Worm (Caenorhabditis elegans) whole organism, L3 larva: ENCODE measurements around the gene moc-6.

Experiments used
- R02D3.7 ChIP-seq: fragments of 150-350 bp; optimal IDR thresholded peaks from 2 replicates; lab custom pipeline; 2014; ENCODE audit warnings: missing biosample characterization, missing genetic modification characterization
- ZK546.5 ChIP-seq: sonication (generic microtip); optimal IDR thresholded peaks from 2 replicates; lab custom pipeline; 2017; ENCODE audit warnings: missing biosample characterization, missing genetic modification characterization
- aly-2 ChIP-seq: fragments of 150-350 bp; optimal IDR thresholded peaks from 2 replicates; lab custom pipeline; 2014; ENCODE audit warnings: missing biosample characterization, missing genetic modification characterization
- ama-1 ChIP-seq: fragments of 150-350 bp; optimal IDR thresholded peaks from 2 replicates; lab custom pipeline; 2018
- ceh-16 ChIP-seq: sonication (generic microtip); optimal IDR thresholded peaks from 2 replicates; lab custom pipeline; 2017; ENCODE audit warnings: missing biosample characterization, missing genetic modification characterization
- ceh-28 ChIP-seq: fragments of 150-350 bp; optimal IDR thresholded peaks from 2 replicates; lab custom pipeline; 2014; ENCODE audit warnings: missing biosample characterization, missing genetic modification reagents, missing genetic modification characterization
- ceh-82 ChIP-seq: fragments of 150-350 bp; optimal IDR thresholded peaks from 2 replicates; lab custom pipeline; 2014; ENCODE audit warnings: missing biosample characterization, missing genetic modification characterization
- ceh-9 ChIP-seq: sonication (generic microtip); optimal IDR thresholded peaks from 2 replicates; lab custom pipeline; 2018; ENCODE audit warnings: missing biosample characterization, missing genetic modification characterization
- daf-12 ChIP-seq: fragments of 150-350 bp; optimal IDR thresholded peaks from 2 replicates; lab custom pipeline; 2014; ENCODE audit warnings: missing biosample characterization, missing genetic modification reagents, missing genetic modification characterization
- egl-27 ChIP-seq: sonication (generic microtip); optimal IDR thresholded peaks from 4 replicates; lab custom pipeline; 2017; ENCODE audit warnings: missing biosample characterization, missing genetic modification reagents, missing genetic modification characterization
- egl-5 ChIP-seq: fragments of 150-350 bp; optimal IDR thresholded peaks from 2 replicates; lab custom pipeline; 2017; ENCODE audit warnings: missing biosample characterization, missing genetic modification reagents, missing genetic modification characterization, inconsistent platforms
- elt-1 ChIP-seq: fragments of 150-350 bp; optimal IDR thresholded peaks from 2 replicates; lab custom pipeline; 2014; ENCODE audit warnings: missing biosample characterization, missing genetic modification characterization
- elt-2 ChIP-seq: sonication (generic microtip); optimal IDR thresholded peaks from 2 replicates; lab custom pipeline; 2016; ENCODE audit warnings: missing genetic modification reagents, mild to moderate bottlenecking, missing genetic modification characterization, missing compliant biosample characterization
- elt-3 ChIP-seq, 3 experiments: fragments of 150-350 bp in 1 of 3; sonication (generic microtip) in 2 of 3; optimal IDR thresholded peaks; 2 replicates in 2 of 3; 4 replicates in 1 of 3; lab custom pipeline; 2014 to 2017; ENCODE audit warnings: missing biosample characterization in 3 of 3, missing genetic modification characterization in 3 of 3
- eor-1 ChIP-seq, 2 experiments: fragments of 150-350 bp; optimal IDR thresholded peaks; 2 replicates each; lab custom pipeline; 2014 to 2018; ENCODE audit warnings: missing biosample characterization in 2 of 2, missing genetic modification characterization in 2 of 2
- fkh-10 ChIP-seq: sonication (generic microtip); optimal IDR thresholded peaks from 2 replicates; lab custom pipeline; 2017; ENCODE audit warnings: missing biosample characterization, missing genetic modification reagents, missing genetic modification characterization
- fkh-2 ChIP-seq: fragments of 150-350 bp; optimal IDR thresholded peaks from 2 replicates; lab custom pipeline; 2014; ENCODE audit warnings: missing biosample characterization, missing genetic modification reagents, missing genetic modification characterization
- fos-1 ChIP-seq: fragments of 150-350 bp; optimal IDR thresholded peaks from 2 replicates; lab custom pipeline; 2014; ENCODE audit warnings: missing biosample characterization, missing genetic modification characterization
- hmg-11 ChIP-seq: sonication (generic microtip); optimal IDR thresholded peaks from 2 replicates; lab custom pipeline; 2016; ENCODE audit warnings: missing genetic modification characterization, missing compliant biosample characterization
- jun-1 ChIP-seq: fragments of 150-350 bp; optimal IDR thresholded peaks from 2 replicates; lab custom pipeline; 2014; ENCODE audit warnings: missing biosample characterization, missing genetic modification reagents, missing genetic modification characterization
- lin-15B ChIP-seq: fragments of 150-350 bp; optimal IDR thresholded peaks from 2 replicates; lab custom pipeline; 2014; ENCODE audit warnings: missing biosample characterization, missing genetic modification characterization
- lin-39 ChIP-seq: fragments of 150-350 bp; optimal IDR thresholded peaks from 2 replicates; lab custom pipeline; 2018; ENCODE audit warnings: missing biosample characterization, missing genetic modification reagents, missing genetic modification characterization
- lsy-12 ChIP-seq: sonication (generic microtip); optimal IDR thresholded peaks from 2 replicates; lab custom pipeline; 2016; ENCODE audit warnings: mild to moderate bottlenecking, missing genetic modification characterization, missing compliant biosample characterization
- mdl-1 ChIP-seq: fragments of 150-350 bp; optimal IDR thresholded peaks from 2 replicates; lab custom pipeline; 2014; ENCODE audit warnings: missing biosample characterization, missing genetic modification characterization
- mml-1 ChIP-seq: fragments of 150-350 bp; sonication (generic microtip); optimal IDR thresholded peaks from 3 replicates; lab custom pipeline; 2014; ENCODE audit warnings: missing biosample characterization, missing genetic modification characterization
- nfya-1 ChIP-seq: sonication (generic microtip); optimal IDR thresholded peaks from 2 replicates; lab custom pipeline; 2017; ENCODE audit warnings: missing genetic modification characterization, mild to moderate bottlenecking, missing compliant biosample characterization, antibody characterized with exemption, moderate library complexity; ENCODE audit not compliant: insufficient read depth
- nhr-11 ChIP-seq: fragments of 150-350 bp; optimal IDR thresholded peaks from 2 replicates; lab custom pipeline; 2014; ENCODE audit warnings: missing biosample characterization, missing genetic modification characterization
- nhr-12 ChIP-seq: fragments of 150-350 bp; optimal IDR thresholded peaks from 2 replicates; lab custom pipeline; 2014; ENCODE audit warnings: missing biosample characterization, missing genetic modification characterization
- nhr-23 ChIP-seq: fragments of 150-350 bp; optimal IDR thresholded peaks from 2 replicates; lab custom pipeline; 2014; ENCODE audit warnings: missing biosample characterization, missing genetic modification reagents, missing genetic modification characterization
- nhr-237 ChIP-seq: fragments of 150-350 bp; optimal IDR thresholded peaks from 2 replicates; lab custom pipeline; 2014; ENCODE audit warnings: missing biosample characterization, missing genetic modification characterization
- nhr-25 ChIP-seq: sonication (generic microtip); optimal IDR thresholded peaks from 2 replicates; lab custom pipeline; 2017; ENCODE audit warnings: missing biosample characterization, missing genetic modification characterization
- nhr-28 ChIP-seq: fragments of 150-350 bp; optimal IDR thresholded peaks from 2 replicates; lab custom pipeline; 2014; ENCODE audit warnings: missing biosample characterization, missing genetic modification characterization
- nhr-43 ChIP-seq: sonication (generic microtip); optimal IDR thresholded peaks from 2 replicates; lab custom pipeline; 2016; ENCODE audit warnings: mild to moderate bottlenecking, missing genetic modification characterization, missing compliant biosample characterization; ENCODE audit not compliant: poor library complexity, severe bottlenecking
- nhr-67 ChIP-seq: fragments of 150-350 bp; optimal IDR thresholded peaks from 2 replicates; lab custom pipeline; 2014; ENCODE audit warnings: missing biosample characterization, missing genetic modification characterization
- nhr-76 ChIP-seq: fragments of 150-350 bp; sonication (generic microtip); optimal IDR thresholded peaks from 5 replicates; lab custom pipeline; 2014; ENCODE audit warnings: missing biosample characterization, missing genetic modification characterization
- nhr-77 ChIP-seq: fragments of 150-350 bp; optimal IDR thresholded peaks from 2 replicates; lab custom pipeline; 2014; ENCODE audit warnings: missing biosample characterization, missing genetic modification characterization
- pha-4 ChIP-seq: fragments of 150-350 bp; optimal IDR thresholded peaks from 2 replicates; lab custom pipeline; 2014; ENCODE audit warnings: missing biosample characterization, missing genetic modification reagents, missing genetic modification characterization
- pqm-1 ChIP-seq: fragments of 150-350 bp; optimal IDR thresholded peaks from 2 replicates; lab custom pipeline; 2017; ENCODE audit warnings: missing biosample characterization, missing genetic modification characterization, inconsistent platforms
- sea-2 ChIP-seq: fragments of 150-350 bp; sonication (generic microtip); optimal IDR thresholded peaks from 4 replicates; lab custom pipeline; 2014; ENCODE audit warnings: missing biosample characterization, missing genetic modification reagents, missing genetic modification characterization
- skn-1 ChIP-seq: fragments of 150-350 bp; optimal IDR thresholded peaks from 2 replicates; lab custom pipeline; 2014; ENCODE audit warnings: missing biosample characterization, missing genetic modification characterization
- snpc-4 ChIP-seq: fragments of 150-350 bp; optimal IDR thresholded peaks from 2 replicates; lab custom pipeline; 2014; ENCODE audit warnings: missing biosample characterization, missing genetic modification characterization
- tbx-2 ChIP-seq: sonication (generic microtip); optimal IDR thresholded peaks from 2 replicates; lab custom pipeline; 2016; ENCODE audit warnings: mild to moderate bottlenecking, missing genetic modification characterization, missing compliant biosample characterization
- unc-39 ChIP-seq: sonication (generic microtip); optimal IDR thresholded peaks from 4 replicates; lab custom pipeline; 2017; ENCODE audit warnings: missing biosample characterization, missing genetic modification characterization
- unc-62 ChIP-seq: fragments of 150-350 bp; sonication (generic microtip); optimal IDR thresholded peaks from 4 replicates; lab custom pipeline; 2014; ENCODE audit warnings: missing biosample characterization, missing genetic modification reagents, missing genetic modification characterization
- zag-1 ChIP-seq: fragments of 150-350 bp; optimal IDR thresholded peaks from 2 replicates; lab custom pipeline; 2014; ENCODE audit warnings: missing biosample characterization, missing genetic modification characterization
- ztf-11 ChIP-seq: fragments of 150-350 bp; optimal IDR thresholded peaks from 2 replicates; lab custom pipeline; 2014; ENCODE audit warnings: missing biosample characterization, missing genetic modification characterization
- ztf-4 ChIP-seq: fragments of 150-350 bp; optimal IDR thresholded peaks from 2 replicates; lab custom pipeline; 2014; ENCODE audit warnings: missing biosample characterization, missing genetic modification characterization

Gene moc-6

DNA sequence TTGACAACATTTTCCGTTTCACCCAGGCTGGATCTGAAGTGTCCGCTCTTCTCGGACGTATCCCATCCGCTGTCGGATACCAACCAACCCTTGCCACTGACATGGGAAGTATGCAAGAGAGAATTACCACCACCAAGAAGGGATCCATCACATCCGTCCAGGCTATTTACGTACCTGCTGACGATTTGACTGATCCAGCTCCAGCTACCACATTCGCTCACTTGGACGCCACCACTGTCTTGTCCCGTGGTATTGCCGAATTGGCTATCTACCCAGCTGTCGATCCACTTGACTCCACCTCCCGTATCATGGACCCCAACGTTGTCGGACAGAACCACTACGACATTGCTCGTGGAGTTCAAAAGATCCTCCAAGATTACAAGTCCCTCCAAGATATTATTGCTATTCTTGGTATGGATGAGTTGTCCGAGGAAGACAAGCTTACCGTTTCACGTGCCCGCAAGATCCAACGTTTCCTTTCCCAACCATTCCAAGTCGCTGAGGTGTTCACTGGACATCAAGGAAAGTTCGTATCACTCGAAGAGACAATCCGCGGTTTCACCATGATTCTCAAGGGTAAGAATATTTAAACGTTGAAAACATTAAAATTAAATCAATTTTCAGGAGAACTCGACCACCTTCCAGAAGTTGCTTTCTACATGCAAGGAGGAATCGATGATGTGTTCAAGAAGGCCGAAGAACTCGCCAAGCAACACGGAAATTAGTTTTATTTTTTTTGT, 33.9 kb downstream of the moc-6 start:
- TF ChIP-seq egl-5 (tag; lab: Kevin White, UChicago) = no peak
- no peak for TF ChIP-seq fkh-2 (tag; lab: Kevin White, UChicago)
- TF ChIP-seq elt-2 = no peak
- TF ChIP-seq fkh-10 = no peak
- no peak for TF ChIP-seq skn-1 (tag; lab: Kevin White, UChicago)
- TF ChIP-seq nhr-67 (tag; lab: Kevin White, UChicago) = no peak
- TF ChIP-seq zag-1 (tag; lab: Kevin White, UChicago) = no peak
- no peak for TF ChIP-seq mml-1 (tag; lab: Kevin White, UChicago)
- no peak for TF ChIP-seq daf-12
- TF ChIP-seq hmg-11 (tag; lab: Kevin White, UChicago) = no peak
- no peak for TF ChIP-seq eor-1 (tag; optimal IDR thresholded peaks at IDR 0.05; lab: Kevin White, UChicago)
- no peak for TF ChIP-seq lin-39
- TF ChIP-seq nhr-237 (tag; lab: Kevin White, UChicago) = no peak

DNA sequence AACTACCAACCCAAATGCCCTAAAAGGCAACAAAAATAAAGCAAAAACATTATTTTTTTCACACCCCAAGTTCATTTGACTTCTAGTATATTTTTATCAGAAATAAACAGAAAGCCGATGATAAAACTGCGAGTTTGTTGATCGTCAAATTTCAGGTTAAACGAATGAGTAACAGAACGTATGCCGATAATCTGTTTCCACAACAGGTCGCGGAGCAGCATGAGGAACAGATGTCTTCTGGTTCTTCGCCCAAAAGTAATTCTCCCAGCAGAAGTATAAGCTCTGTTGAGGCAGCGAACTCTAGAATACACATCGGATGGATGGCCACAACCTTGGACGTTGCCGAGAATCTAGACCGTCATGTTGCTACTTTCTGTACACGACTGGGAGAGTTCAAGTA, 34.6 kb downstream of the moc-6 start, which contains the start of gene prmt-5:
prmt-5 (plus strand) TSS at position 141 of the 400 bp plus-strand sequence.
- TF ChIP-seq nhr-43 (tag; lab: Kevin White, UChicago) (peak; percentile 73), nhr-12 (tag; lab: Kevin White, UChicago) (no peak), skn-1 (tag; lab: Kevin White, UChicago) (no peak), mml-1 (tag; lab: Kevin White, UChicago) (no peak), ztf-4 (tag; lab: Kevin White, UChicago) (no peak), lin-39 (no peak), nhr-76 (no peak), nhr-23 (tag; lab: Kevin White, UChicago) (peak; percentile 35), nhr-237 (tag; lab: Kevin White, UChicago) (no peak), elt-1 (tag; lab: Kevin White, UChicago) (no peak), aly-2 (peak; percentile 76), sea-2 (GFP tag; lab: Kevin White, UChicago) (no peak), ama-1 (lab: Kevin White, UChicago) (peak; percentile 90), mdl-1 (tag; lab: Kevin White, UChicago) (no peak), zag-1 (tag; lab: Kevin White, UChicago) (no peak), ceh-16 (tag; lab: Kevin White, UChicago) (no peak), egl-5 (tag; lab: Kevin White, UChicago) (no peak), unc-39 (no peak), fkh-10 (no peak), R02D3.7 (no peak), nhr-28 (no peak), nhr-67 (tag; lab: Kevin White, UChicago) (no peak), pha-4 (tag; lab: Kevin White, UChicago) (peak; percentile 13), ZK546.5 (tag; lab: Kevin White, UChicago) (no peak), elt-3 (tag; optimal IDR thresholded peaks at IDR 0.05; lab: Kevin White, UChicago) (peak in 1 of 3 experiments; percentile 13), fkh-2 (tag; lab: Kevin White, UChicago) (no peak), unc-62 (GFP tag; lab: Kevin White, UChicago) (no peak), egl-27 (tag; lab: Kevin White, UChicago) (no peak), ceh-82 (tag; lab: Kevin White, UChicago) (no peak), lin-15B (tag; lab: Kevin White, UChicago) (no peak), daf-12 (no peak), lsy-12 (tag; lab: Kevin White, UChicago) (peak; percentile 81), jun-1 (tag; lab: Kevin White, UChicago) (no peak), nhr-77 (tag; lab: Kevin White, UChicago) (peak; percentile 22), nfya-1 (tag; lab: Kevin White, UChicago) (no peak), ceh-9 (no peak), fos-1 (tag; lab: Kevin White, UChicago) (no peak), tbx-2 (tag; lab: Kevin White, UChicago) (no peak), pqm-1 (tag; lab: Kevin White, UChicago) (peak; percentile 18), ztf-11 (tag; lab: Kevin White, UChicago) (no peak), ceh-28 (no peak), snpc-4 (tag; lab: Kevin White, UChicago) (no peak), nhr-11 (tag; lab: Kevin White, UChicago) (peak; percentile 17), eor-1 (tag; optimal IDR thresholded peaks at IDR 0.05; lab: Kevin White, UChicago) (no peak), nhr-25 (tag; lab: Kevin White, UChicago) (peak; percentile 30), hmg-11 (tag; lab: Kevin White, UChicago) (no peak), elt-2 (peak; percentile 27)
